Fruit fly (Drosophila melanogaster) whole organism, embryonic: ENCODE results near the gene CG1354.

Experiments used
- Atf3 ChIP-seq: fragments of 200-800 bp; sonication (Bioruptor generic); optimal IDR thresholded peaks from 3 replicates; lab custom pipeline; 2016; ENCODE audit warnings: missing biosample characterization, missing genetic modification characterization
- CG17328 ChIP-seq: fragments of 200-800 bp; sonication (Bioruptor generic); IDR thresholded peaks from 2 replicates; pipeline ENCODE4 v1.3.6; 2022; ENCODE audit warnings: missing biosample characterization, missing genetic modification characterization
- CG2199 ChIP-seq: fragments of 200-800 bp; sonication (Bioruptor generic); IDR thresholded peaks from 3 replicates; pipeline ENCODE4 v1.3.6; 2022; ENCODE audit warnings: missing biosample characterization, missing genetic modification characterization
- CG2202 ChIP-seq: fragments of 200-800 bp; sonication (Bioruptor generic); optimal IDR thresholded peaks from 2 replicates; lab custom pipeline; 2018; ENCODE audit warnings: missing biosample characterization, mild to moderate bottlenecking, missing genetic modification characterization
- CG31365 ChIP-seq: fragments of 200-800 bp; sonication (Bioruptor generic); optimal IDR thresholded peaks from 2 replicates; lab custom pipeline; 2018; ENCODE audit warnings: missing biosample characterization, mild to moderate bottlenecking, missing genetic modification characterization
- Rx ChIP-seq: fragments of 200-800 bp; sonication (Bioruptor generic); IDR thresholded peaks from 2 replicates; pipeline ENCODE4 v1.3.6; 2022; ENCODE audit warnings: missing biosample characterization, missing genetic modification characterization
- ham ChIP-seq: fragments of 200-800 bp; sonication (Bioruptor generic); IDR thresholded peaks from 2 replicates; pipeline ENCODE4 v1.3.6; 2022; ENCODE audit warnings: missing biosample characterization, missing genetic modification characterization
- ken ChIP-seq: fragments of 200-800 bp; sonication (Bioruptor generic); IDR thresholded peaks from 3 replicates; pipeline ENCODE4 v1.3.6; 2022; ENCODE audit warnings: missing biosample characterization, missing genetic modification characterization
- salm ChIP-seq: fragments of 200-800 bp; sonication (Bioruptor generic); optimal IDR thresholded peaks from 2 replicates; lab custom pipeline; 2018; ENCODE audit warnings: missing biosample characterization, mild to moderate bottlenecking, missing genetic modification characterization

dm6 chrX:9787941-9788340 lies 9.4 kb downstream of the CG1354 start:
- no peak for TF ChIP-seq CG2199 (GFP tag; lab: Robert Waterston, UW)
- no peak for TF ChIP-seq ken (GFP tag; lab: Robert Waterston, UW)
- TF ChIP-seq Rx, result no peak
- TF ChIP-seq CG31365 (tag; lab: Kevin White, UChicago), result no peak
- no peak for TF ChIP-seq CG17328 (GFP tag; lab: Robert Waterston, UW)
- no peak for TF ChIP-seq Atf3 (GFP tag; lab: Kevin White, UChicago)
- TF ChIP-seq salm, result no peak
- no peak for TF ChIP-seq ham (GFP tag; lab: Robert Waterston, UW)
- no peak for TF ChIP-seq CG2202 (tag; lab: Kevin White, UChicago)
